Fruit fly (Drosophila melanogaster) whole organism: ENCODE data around the gene CG9717.

ENCODE experiments used
- Dll ChIP-seq: fragments of >200 bp; optimal IDR thresholded peaks from 2 replicates; lab custom pipeline; 2017
- pan ChIP-seq: fragments of >200 bp; optimal IDR thresholded peaks from 2 replicates; lab custom pipeline; 2017
- psq ChIP-seq: fragments of >200 bp; optimal IDR thresholded peaks from 2 replicates; lab custom pipeline; 2017

DNA sequence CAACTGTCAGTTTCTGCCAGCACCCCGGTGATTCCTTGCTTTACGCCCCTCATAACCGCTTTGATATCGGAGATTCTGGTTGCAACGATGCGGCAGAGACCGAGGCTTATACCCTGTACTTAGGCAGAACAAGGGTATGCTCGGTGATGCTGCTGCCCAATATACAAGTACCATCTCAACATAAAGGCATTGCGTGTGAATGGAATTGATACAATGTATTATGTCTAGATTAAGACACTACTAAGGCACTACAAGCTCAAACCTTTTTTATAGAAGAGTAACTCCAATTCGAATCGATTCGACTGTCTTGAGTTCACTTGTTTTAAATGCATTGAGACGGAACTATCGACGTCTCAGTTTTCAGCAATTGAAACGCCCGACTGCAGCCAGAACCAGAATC, 19.9 kb downstream of the CG9717 start:
- TF ChIP-seq pan (peak; percentile 43), psq (lab: Kevin White, UChicago) (no peak), Dll (lab: Kevin White, UChicago) (no peak)
